Fruit fly (Drosophila melanogaster) whole organism, embryonic: Measurements from ENCODE around the gene MAGE.

Source experiments
- Atf6 ChIP-seq: fragments of 200-800 bp; sonication (Bioruptor generic); IDR thresholded peaks from 2 replicates; pipeline ENCODE4 v1.3.6; 2022; ENCODE audit warnings: missing biosample characterization, missing genetic modification characterization
- Blimp-1 ChIP-seq: fragments of 200-800 bp; sonication (Bioruptor generic); optimal IDR thresholded peaks from 3 replicates; lab custom pipeline; 2018; ENCODE audit warnings: missing biosample characterization, missing genetic modification characterization, mild to moderate bottlenecking, moderate library complexity, missing genetic modification reagents
- Bteb2 ChIP-seq: fragments of 200-800 bp; sonication (Bioruptor generic); optimal IDR thresholded peaks from 2 replicates; lab custom pipeline; 2016; ENCODE audit warnings: missing biosample characterization, missing genetic modification characterization
- CG14965 ChIP-seq: fragments of 200-800 bp; sonication (Bioruptor generic); optimal IDR thresholded peaks from 2 replicates; lab custom pipeline; 2016; ENCODE audit warnings: missing biosample characterization, missing genetic modification characterization, borderline replicate concordance
- CG16813 ChIP-seq: fragments of 200-800 bp; sonication (Bioruptor generic); IDR thresholded peaks from 3 replicates; pipeline ENCODE4 v1.3.6; 2022; ENCODE audit warnings: missing biosample characterization, missing genetic modification characterization; ENCODE audit not compliant: partially characterized antibody
- CG18262 ChIP-seq: fragments of 200-800 bp; optimal IDR thresholded peaks from 3 replicates; lab custom pipeline; 2019; ENCODE audit warnings: missing biosample characterization, mild to moderate bottlenecking, missing genetic modification characterization, moderate library complexity
- CG2678 ChIP-seq: fragments of 200-800 bp; sonication (Bioruptor generic); optimal IDR thresholded peaks from 3 replicates; lab custom pipeline; 2019; ENCODE audit warnings: missing biosample characterization, mild to moderate bottlenecking, missing genetic modification characterization, moderate library complexity
- CG30020 ChIP-seq: fragments of 200-800 bp; optimal IDR thresholded peaks from 2 replicates; lab custom pipeline; 2019; ENCODE audit warnings: missing biosample characterization, mild to moderate bottlenecking, missing genetic modification characterization, moderate library complexity
- CG3726 ChIP-seq: fragments of 200-800 bp; sonication (Bioruptor generic); IDR thresholded peaks from 3 replicates; pipeline ENCODE4, ENCODE4 v1.3.6; 2022; ENCODE audit warnings: missing biosample characterization, missing genetic modification characterization
- CG4328 ChIP-seq: fragments of 200-800 bp; sonication (Bioruptor generic); optimal IDR thresholded peaks from 3 replicates; lab custom pipeline; 2017; ENCODE audit warnings: missing biosample characterization, missing genetic modification reagents, missing genetic modification characterization
- CG4360 ChIP-seq: fragments of 200-800 bp; sonication (Bioruptor generic); IDR thresholded peaks from 2 replicates; pipeline ENCODE4 v1.3.6; 2022; ENCODE audit warnings: missing biosample characterization, missing genetic modification characterization
- CG4424 ChIP-seq: fragments of 200-800 bp; sonication (Bioruptor generic); optimal IDR thresholded peaks from 3 replicates; lab custom pipeline; 2016; ENCODE audit warnings: missing biosample characterization, missing genetic modification characterization
- CG5180 ChIP-seq: fragments of 200-800 bp; sonication (Bioruptor generic); optimal IDR thresholded peaks from 3 replicates; lab custom pipeline; 2017; ENCODE audit warnings: missing biosample characterization, missing genetic modification characterization, mild to moderate bottlenecking, moderate library complexity, missing genetic modification reagents
- CG6791 ChIP-seq: fragments of 200-800 bp; sonication (Bioruptor generic); IDR thresholded peaks from 3 replicates; pipeline ENCODE4 v1.3.6; 2022; ENCODE audit warnings: missing biosample characterization, missing genetic modification characterization; ENCODE audit not compliant: partially characterized antibody
- CG9215 ChIP-seq: fragments of 200-800 bp; sonication (Bioruptor generic); IDR thresholded peaks from 2 replicates; pipeline ENCODE4 v1.3.6; 2022; ENCODE audit warnings: missing biosample characterization, missing genetic modification characterization
- Chrac-16 ChIP-seq: fragments of 200-800 bp; sonication (Bioruptor generic); optimal IDR thresholded peaks from 3 replicates; lab custom pipeline; 2016; ENCODE audit warnings: missing biosample characterization, missing genetic modification characterization
- Fer1 ChIP-seq: fragments of 200-800 bp; sonication (Bioruptor generic); optimal IDR thresholded peaks from 2 replicates; lab custom pipeline; 2017; ENCODE audit warnings: missing biosample characterization, mild to moderate bottlenecking, missing genetic modification characterization
- Hr78 ChIP-seq, 2 experiments: fragments of 200-800 bp in 1 of 2; fragments of >200 bp in 1 of 2; sonication (Bioruptor generic) in 1 of 2; optimal IDR thresholded peaks; 2 replicates each; lab custom pipeline; 2017 to 2019; ENCODE audit warnings: missing biosample characterization in 2 of 2, missing genetic modification characterization in 2 of 2, mild to moderate bottlenecking in 1 of 2, moderate library complexity in 1 of 2
- Jarid2 ChIP-seq: fragments of 200-800 bp; sonication (Bioruptor generic); optimal IDR thresholded peaks from 3 replicates; lab custom pipeline; 2017; ENCODE audit warnings: mild to moderate bottlenecking, missing biosample characterization, missing genetic modification reagents, missing genetic modification characterization
- Med ChIP-seq: fragments of 200-800 bp; sonication (Bioruptor generic); peaks from one replicate; lab custom pipeline; 2016; ENCODE audit warnings: missing biosample characterization, missing genetic modification characterization, mild to moderate bottlenecking, inconsistent platforms, moderate library complexity
- Nf-YB ChIP-seq: fragments of 200-800 bp; sonication (Bioruptor generic); optimal IDR thresholded peaks from 3 replicates; lab custom pipeline; 2019; ENCODE audit warnings: missing biosample characterization, mild to moderate bottlenecking, missing genetic modification characterization, moderate library complexity
- Opbp ChIP-seq: fragments of 200-800 bp; sonication (Bioruptor generic); IDR thresholded peaks from 3 replicates; pipeline ENCODE4 v1.3.6; 2022; ENCODE audit warnings: missing biosample characterization, missing genetic modification characterization; ENCODE audit not compliant: partially characterized antibody
- Pdp1 ChIP-seq, 2 experiments: fragments of 200-800 bp; sonication (Bioruptor generic); optimal IDR thresholded peaks; 3 replicates each; lab custom pipeline; 2016; ENCODE audit warnings: missing biosample characterization in 2 of 2, missing genetic modification characterization in 2 of 2, mild to moderate bottlenecking in 1 of 2, moderate library complexity in 1 of 2
- Rfx ChIP-seq: fragments of 200-800 bp; sonication (Bioruptor generic); IDR thresholded peaks from 2 replicates; pipeline ENCODE4 v1.3.6; 2022; ENCODE audit warnings: missing biosample characterization, missing genetic modification characterization
- Sox102F ChIP-seq: fragments of 200-800 bp; sonication (Bioruptor generic); optimal IDR thresholded peaks from 2 replicates; lab custom pipeline; 2018; ENCODE audit warnings: missing biosample characterization, mild to moderate bottlenecking, missing genetic modification characterization, moderate library complexity
- bbx ChIP-seq: fragments of 200-800 bp; sonication (Bioruptor generic); IDR thresholded peaks from 2 replicates; pipeline ENCODE4 v1.3.6; 2022; ENCODE audit warnings: missing biosample characterization, missing genetic modification characterization; ENCODE audit not compliant: partially characterized antibody
- btn ChIP-seq: fragments of 200-800 bp; sonication (Bioruptor generic); optimal IDR thresholded peaks from 2 replicates; lab custom pipeline; 2016; ENCODE audit warnings: missing biosample characterization, missing genetic modification characterization
- chinmo ChIP-seq: fragments of 200-800 bp; sonication (Bioruptor generic); IDR thresholded peaks from 4 replicates; pipeline ENCODE4 v1.3.6; 2022; ENCODE audit warnings: missing biosample characterization, missing genetic modification characterization; ENCODE audit not compliant: partially characterized antibody
- crc ChIP-seq: fragments of 200-800 bp; sonication (Bioruptor generic); optimal IDR thresholded peaks from 2 replicates; lab custom pipeline; 2016; ENCODE audit warnings: missing biosample characterization, missing genetic modification characterization
- crp ChIP-seq, 2 experiments: fragments of 200-800 bp; sonication (Bioruptor generic); optimal IDR thresholded peaks; 2 replicates in 1 of 2; 3 replicates in 1 of 2; lab custom pipeline; 2017; ENCODE audit warnings: missing biosample characterization in 2 of 2, missing genetic modification characterization in 2 of 2, mild to moderate bottlenecking in 1 of 2, moderate library complexity in 1 of 2
- dysf ChIP-seq: fragments of 200-800 bp; sonication (Bioruptor generic); IDR thresholded peaks from 3 replicates; pipeline ENCODE4 v1.3.6; 2022; ENCODE audit warnings: missing biosample characterization, missing genetic modification characterization
- jing ChIP-seq: fragments of 200-800 bp; sonication (Bioruptor generic); optimal IDR thresholded peaks from 2 replicates; lab custom pipeline; 2018; ENCODE audit warnings: missing biosample characterization, mild to moderate bottlenecking, missing genetic modification characterization
- ken ChIP-seq: fragments of 200-800 bp; sonication (Bioruptor generic); IDR thresholded peaks from 3 replicates; pipeline ENCODE4 v1.3.6; 2022; ENCODE audit warnings: missing biosample characterization, missing genetic modification characterization
- nerfin-1 ChIP-seq: fragments of 200-800 bp; sonication (Bioruptor generic); optimal IDR thresholded peaks from 3 replicates; lab custom pipeline; 2019; ENCODE audit warnings: missing biosample characterization, mild to moderate bottlenecking, missing genetic modification characterization, moderate library complexity
- nerfin-2 ChIP-seq: fragments of 200-800 bp; sonication (Bioruptor generic); IDR thresholded peaks from 2 replicates; pipeline ENCODE4 v1.3.6; 2022; ENCODE audit warnings: missing biosample characterization, missing genetic modification characterization; ENCODE audit not compliant: partially characterized antibody
- nom ChIP-seq: fragments of 200-800 bp; sonication (Bioruptor generic); optimal IDR thresholded peaks from 2 replicates; lab custom pipeline; 2017; ENCODE audit warnings: missing biosample characterization, missing genetic modification characterization, mild to moderate bottlenecking, moderate library complexity, missing genetic modification reagents
- pros ChIP-seq: fragments of 200-800 bp; sonication (Bioruptor generic); optimal IDR thresholded peaks from 3 replicates; lab custom pipeline; 2019; ENCODE audit warnings: missing biosample characterization, mild to moderate bottlenecking, missing genetic modification characterization, moderate library complexity
- sens ChIP-seq: fragments of 200-800 bp; sonication (Bioruptor generic); peaks from one replicate; lab custom pipeline; 2016; ENCODE audit warnings: missing biosample characterization, missing genetic modification characterization
- sna ChIP-seq: fragments of 200-800 bp; sonication (Bioruptor generic); IDR thresholded peaks from 2 replicates; pipeline ENCODE4 v1.3.6; 2022; ENCODE audit warnings: missing biosample characterization, missing genetic modification characterization; ENCODE audit not compliant: partially characterized antibody
- sqz ChIP-seq: fragments of 200-800 bp; sonication (Bioruptor generic); optimal IDR thresholded peaks from 3 replicates; lab custom pipeline; 2018; ENCODE audit warnings: missing biosample characterization, mild to moderate bottlenecking, missing genetic modification characterization
- stc ChIP-seq: fragments of 200-800 bp; sonication (Bioruptor generic); IDR thresholded peaks from 2 replicates; pipeline ENCODE4 v1.3.6; 2022; ENCODE audit warnings: missing biosample characterization, missing genetic modification characterization
- tin ChIP-seq: fragments of 200-800 bp; sonication (Bioruptor generic); optimal IDR thresholded peaks from 3 replicates; lab custom pipeline; 2016; ENCODE audit warnings: missing biosample characterization, missing genetic modification characterization
- vvl ChIP-seq: fragments of 200-800 bp; sonication (Bioruptor generic); IDR thresholded peaks from 2 replicates; pipeline ENCODE4 v1.3.6; 2022; ENCODE audit warnings: missing biosample characterization, missing genetic modification characterization
- zfh2 ChIP-seq: fragments of 200-800 bp; sonication (Bioruptor generic); optimal IDR thresholded peaks from 2 replicates; lab custom pipeline; 2016; ENCODE audit warnings: missing biosample characterization, missing genetic modification characterization

Gene MAGE

dm6 chr3R:7169927-7170326 lies 14.9 kb upstream of the MAGE start (continued):
- TF ChIP-seq Hr78 (GFP tag; optimal IDR thresholded peaks at IDR 0.05; lab: Kevin White, UChicago) (peak in 1 of 2 experiments; percentile 89), CG2678 (tag; lab: Kevin White, UChicago) (no peak), vvl (GFP tag; lab: Robert Waterston, UW) (peak; percentile 62; the same call in 1 of the 2 replicates), Blimp-1 (GFP tag; lab: Kevin White, UChicago) (peak; percentile 33), Pdp1 (GFP tag; optimal IDR thresholded peaks at IDR 0.05; lab: Kevin White, UChicago) (peak in 1 of 2 experiments; percentile 87), Rfx (GFP tag; lab: Robert Waterston, UW) (0 out of 2 replicates have a peak, but pooled peaks have one; percentile 20), Nf-YB (GFP tag; lab: Kevin White, UChicago) (no peak)

DNA sequence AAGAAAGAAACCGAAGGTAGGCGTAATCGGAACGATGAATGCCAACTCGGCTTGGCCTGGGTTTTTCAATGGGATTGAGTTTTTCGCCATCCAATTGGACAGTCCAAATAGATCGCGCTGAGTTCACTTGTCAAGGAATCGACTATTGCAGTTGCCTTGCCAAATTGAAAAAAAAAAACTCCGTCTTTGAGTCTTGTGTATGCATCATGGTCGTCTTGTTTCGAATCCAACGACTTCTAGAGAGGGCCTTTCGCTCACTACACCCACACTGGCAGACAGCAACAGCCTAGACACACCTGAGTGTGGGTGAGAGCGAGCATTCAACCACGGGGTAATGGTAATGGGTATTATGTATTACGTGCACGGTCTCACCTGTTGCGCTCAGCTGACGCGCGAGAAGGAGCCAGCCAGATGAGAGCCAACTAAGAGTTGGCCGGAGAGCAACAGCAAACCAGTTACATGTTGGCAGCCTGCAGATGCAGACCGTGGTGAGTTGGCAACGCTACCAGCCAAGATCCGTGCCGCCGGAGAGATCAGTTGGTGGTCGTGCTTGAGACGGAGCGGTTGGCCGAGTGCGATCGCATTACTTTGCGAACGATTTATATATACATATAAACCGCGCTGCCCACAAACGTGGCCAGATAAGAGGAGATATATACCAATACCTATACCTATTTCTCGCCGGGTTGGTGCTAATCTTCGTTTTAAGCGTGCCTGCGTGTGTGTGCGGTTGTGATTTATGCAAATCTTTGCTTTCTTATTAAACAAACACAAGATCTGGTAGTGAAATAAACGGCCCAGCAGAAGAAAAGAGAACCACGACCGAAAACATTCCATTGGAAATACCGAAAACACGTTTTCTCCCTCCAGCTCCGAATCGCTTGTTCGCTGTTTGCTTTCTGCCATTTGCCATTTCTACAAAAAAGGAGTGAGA lies 7.6 kb upstream of the MAGE start, which contains the start of gene sas:
sas (plus strand) TSS at position 453 of the 934 bp plus-strand sequence.
- TF ChIP-seq CG4328 (GFP tag; lab: Kevin White, UChicago): no peak
- TF ChIP-seq dysf (GFP tag; lab: Robert Waterston, UW): no peak
- 0 out of 3 replicates have a peak, but pooled peaks have one; percentile 0 for TF ChIP-seq CG6791 (GFP tag; lab: Robert Waterston, UW)
- peak; percentile 13; the same call in 1 of the 2 replicates for TF ChIP-seq stc (GFP tag; lab: Robert Waterston, UW)
- peak; percentile 45 for TF ChIP-seq nom (GFP tag; lab: Kevin White, UChicago)
- TF ChIP-seq nerfin-1 (tag; lab: Kevin White, UChicago): no peak
- TF ChIP-seq chinmo (GFP tag; lab: Robert Waterston, UW): peak; percentile 93
- TF ChIP-seq CG16813 (GFP tag; lab: Robert Waterston, UW): 0 out of 3 replicates have a peak, but pooled peaks have one; percentile 7
- no peak for TF ChIP-seq Bteb2
- TF ChIP-seq CG3726 (GFP tag; lab: Robert Waterston, UW): no peak
- TF ChIP-seq crp (GFP tag; optimal IDR thresholded peaks at IDR 0.05; lab: Kevin White, UChicago): peak in 1 of 2 experiments; percentile 27
- 0 out of 3 replicates have a peak, but pooled peaks have one; percentile 48 for TF ChIP-seq Opbp
- TF ChIP-seq Chrac-16 (GFP tag; lab: Kevin White, UChicago): no peak
- TF ChIP-seq Fer1 (GFP tag; lab: Kevin White, UChicago): no peak
- TF ChIP-seq zfh2 (GFP tag; lab: Kevin White, UChicago): no peak
- no peak for TF ChIP-seq sna (GFP tag; lab: Robert Waterston, UW)
- TF ChIP-seq jing (GFP tag; lab: Kevin White, UChicago): no peak
- TF ChIP-seq CG9215: no peak
- no peak for TF ChIP-seq CG14965 (GFP tag; lab: Kevin White, UChicago)
- no peak for TF ChIP-seq Sox102F
- no peak for TF ChIP-seq tin (GFP tag; lab: Kevin White, UChicago)
- peak; percentile 16 for TF ChIP-seq CG5180
- peak; percentile 60 for TF ChIP-seq pros
- no peak for TF ChIP-seq ken (GFP tag; lab: Robert Waterston, UW)
- TF ChIP-seq Med (GFP tag; lab: Kevin White, UChicago): peak; percentile 77
- TF ChIP-seq CG30020: no peak
- TF ChIP-seq Pdp1 (GFP tag; optimal IDR thresholded peaks at IDR 0.05; lab: Kevin White, UChicago): peak in 1 of 2 experiments; percentile 75
- no peak for TF ChIP-seq CG18262
- peak; percentile 14; the same call in 1 of the 2 replicates for TF ChIP-seq nerfin-2 (GFP tag; lab: Robert Waterston, UW)
- peak; percentile 9; the same call in 1 of the 2 replicates for TF ChIP-seq CG4360 (GFP tag; lab: Robert Waterston, UW)
- TF ChIP-seq crc (GFP tag; lab: Kevin White, UChicago): no peak
- TF ChIP-seq Jarid2 (GFP tag; lab: Kevin White, UChicago): peak; percentile 92
- TF ChIP-seq CG4424 (GFP tag; lab: Kevin White, UChicago): no peak
- no peak for TF ChIP-seq btn (GFP tag; lab: Kevin White, UChicago)
- TF ChIP-seq Atf6 (GFP tag; lab: Robert Waterston, UW): no peak
- TF ChIP-seq sens: peak; percentile 70
- no peak for TF ChIP-seq sqz (GFP tag; lab: Kevin White, UChicago)
- TF ChIP-seq bbx (GFP tag; lab: Robert Waterston, UW): 0 out of 2 replicates have a peak, but pooled peaks have one; percentile 31
